Fruit fly (Drosophila melanogaster): ENCODE measurements around the gene Jasper.

DNA sequence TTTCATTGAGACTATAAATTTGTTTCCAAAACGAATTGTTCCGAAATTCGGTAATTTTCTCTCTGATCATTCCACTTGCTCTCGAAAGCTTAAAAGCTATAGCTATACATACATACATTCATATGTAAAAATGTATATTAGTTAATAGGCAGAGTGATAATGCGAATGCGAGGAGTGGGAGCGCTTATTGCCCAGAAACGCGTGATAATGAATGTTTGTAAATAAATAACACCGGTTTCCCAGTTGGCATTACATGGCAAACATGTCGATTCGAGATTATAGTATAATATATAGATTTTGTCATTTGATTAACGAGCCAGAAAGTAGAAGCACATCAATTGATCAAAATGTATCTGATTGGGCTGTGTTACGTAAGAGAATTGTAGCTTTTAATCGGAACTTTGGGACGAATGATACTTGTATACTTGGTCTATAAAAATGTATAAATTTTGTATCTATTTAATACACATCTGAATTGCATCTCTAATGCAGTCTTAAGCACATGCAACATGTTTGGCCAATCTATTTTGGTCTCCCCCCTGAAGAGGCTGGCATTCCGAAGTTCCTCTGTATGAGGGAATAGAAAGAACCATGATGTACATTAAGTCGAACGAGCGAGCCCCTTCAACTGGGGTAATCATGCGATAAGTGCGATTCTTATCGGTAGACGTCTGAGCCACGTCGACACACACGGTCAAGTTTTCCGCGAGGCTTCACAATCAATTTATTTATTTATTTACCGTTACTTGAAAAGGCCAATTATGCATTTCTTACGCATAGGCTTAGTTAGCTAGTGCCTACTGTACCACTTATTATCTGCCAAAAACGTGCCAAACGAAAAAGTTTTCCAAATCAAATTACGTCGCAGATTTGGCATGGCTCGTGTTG is 39.5 kb upstream of the Jasper start:
- TF ChIP-seq Sp1 (GFP tag; optimal IDR thresholded peaks at IDR 0.05) (no peak), lola (GFP tag; optimal IDR thresholded peaks at IDR 0.05) (no peak), h (GFP tag; optimal IDR thresholded peaks at IDR 0.05) (peak; percentile 68), sv (GFP tag; optimal IDR thresholded peaks at IDR 0.05) (no peak), CG9705 (GFP tag; optimal IDR thresholded peaks at IDR 0.05) (no peak), Hr83 (GFP tag; optimal IDR thresholded peaks at IDR 0.05; ENCODE audit: poor library complexity, severe bottlenecking) (no peak), psq (GFP tag; optimal IDR thresholded peaks at IDR 0.05) (no peak), dmrt93B (GFP tag; optimal IDR thresholded peaks at IDR 0.05) (no peak), CrebA (GFP tag; optimal IDR thresholded peaks at IDR 0.05; ENCODE audit: borderline replicate concordance) (no peak), woc (GFP tag; optimal IDR thresholded peaks at IDR 0.05) (no peak), OdsH (GFP tag; optimal IDR thresholded peaks at IDR 0.05) (peak; percentile 38)
